Fruit fly (Drosophila melanogaster) whole organism: ENCODE measurements around the gene slgA.

Experiments used
- CG8478 ChIP-seq: fragments of >200 bp; optimal IDR thresholded peaks from 2 replicates; lab custom pipeline; 2018; ENCODE audit warnings: inconsistent platforms
- Dll ChIP-seq: fragments of >200 bp; optimal IDR thresholded peaks from 2 replicates; lab custom pipeline; 2017
- EcR ChIP-seq, 2 experiments: fragments of >200 bp; optimal IDR thresholded peaks; 2 replicates each; lab custom pipeline; 2017; ENCODE audit warnings: missing biosample characterization in 2 of 2, missing genetic modification characterization in 2 of 2, missing genetic modification reagents in 2 of 2
- pan ChIP-seq: fragments of >200 bp; optimal IDR thresholded peaks from 2 replicates; lab custom pipeline; 2017
- psq ChIP-seq: fragments of >200 bp; optimal IDR thresholded peaks from 2 replicates; lab custom pipeline; 2017
- usp ChIP-seq: fragments of >200 bp; optimal IDR thresholded peaks from 2 replicates; lab custom pipeline; 2017; ENCODE audit warnings: missing biosample characterization, missing genetic modification characterization, mixed read lengths

The slgA gene

dm6 chrX:21388734-21389133 lies 14.9 kb downstream of the slgA start, which contains the start of gene mst:
Gene mst, plus strand, starts transcription at chrX:21388977.
- no peak for TF ChIP-seq psq (lab: Kevin White, UChicago)
- no peak for TF ChIP-seq CG8478 (lab: Kevin White, UChicago)
- TF ChIP-seq usp (GFP tag; lab: Kevin White, UChicago), result no peak
- TF ChIP-seq pan (lab: Kevin White, UChicago), result no peak
- no peak for TF ChIP-seq Dll (lab: Kevin White, UChicago)
- no peak for TF ChIP-seq EcR (GFP tag; optimal IDR thresholded peaks at IDR 0.05; lab: Kevin White, UChicago)

dm6 chrX:21396860-21397459 lies 23.2 kb downstream of the slgA start, which contains the start of gene lcs:
Gene lcs, minus strand, starts transcription at chrX:21397316.
- TF ChIP-seq psq (lab: Kevin White, UChicago), result no peak
- no peak for TF ChIP-seq EcR (GFP tag; optimal IDR thresholded peaks at IDR 0.05; lab: Kevin White, UChicago)
- TF ChIP-seq CG8478 (lab: Kevin White, UChicago), result no peak
- TF ChIP-seq pan (lab: Kevin White, UChicago), result no peak
- TF ChIP-seq usp (GFP tag; lab: Kevin White, UChicago), result no peak
- no peak for TF ChIP-seq Dll (lab: Kevin White, UChicago)

- TF ChIP-seq usp (GFP tag; lab: Kevin White, UChicago), result no peak
- no peak for TF ChIP-seq EcR (GFP tag; optimal IDR thresholded peaks at IDR 0.05; lab: Kevin White, UChicago)
- no peak for TF ChIP-seq Dll (lab: Kevin White, UChicago)
- no peak for TF ChIP-seq CG8478 (lab: Kevin White, UChicago)
- no peak for TF ChIP-seq psq (lab: Kevin White, UChicago)
- TF ChIP-seq pan (lab: Kevin White, UChicago), result no peak
Observed at dm6 chrX:21402672-21403071, 28.9 kb downstream of the slgA start, which contains the start of gene whe. Gene whe, minus strand, starts transcription at chrX:21402772.

- TF ChIP-seq Dll (lab: Kevin White, UChicago) (no peak), EcR (GFP tag; optimal IDR thresholded peaks at IDR 0.05; lab: Kevin White, UChicago) (no peak), psq (lab: Kevin White, UChicago) (no peak), CG8478 (lab: Kevin White, UChicago) (no peak), pan (lab: Kevin White, UChicago) (no peak), usp (GFP tag; lab: Kevin White, UChicago) (no peak)
Observed at dm6 chrX:21429156-21429555, 55.4 kb downstream of the slgA start, which contains the start of gene CG10918. Gene CG10918, minus strand, starts transcription at chrX:21429256.
